Fruit fly (Drosophila melanogaster): ENCODE measurements around the gene PolZ2.

- TF ChIP-seq psq (optimal IDR thresholded peaks at IDR 0.05) (no peak), insv (optimal IDR thresholded peaks at IDR 0.05) (no peak), h (optimal IDR thresholded peaks at IDR 0.05) (no peak), Myc (optimal IDR thresholded peaks at IDR 0.05) (no peak), ttk (optimal IDR thresholded peaks at IDR 0.05) (no peak)
Observed at dm6 chr3R:5600361-5601043, 11.8 kb downstream of the PolZ2 start.
